Fruit fly (Drosophila melanogaster): ENCODE data around the gene CalpC.

The CalpC gene

DNA sequence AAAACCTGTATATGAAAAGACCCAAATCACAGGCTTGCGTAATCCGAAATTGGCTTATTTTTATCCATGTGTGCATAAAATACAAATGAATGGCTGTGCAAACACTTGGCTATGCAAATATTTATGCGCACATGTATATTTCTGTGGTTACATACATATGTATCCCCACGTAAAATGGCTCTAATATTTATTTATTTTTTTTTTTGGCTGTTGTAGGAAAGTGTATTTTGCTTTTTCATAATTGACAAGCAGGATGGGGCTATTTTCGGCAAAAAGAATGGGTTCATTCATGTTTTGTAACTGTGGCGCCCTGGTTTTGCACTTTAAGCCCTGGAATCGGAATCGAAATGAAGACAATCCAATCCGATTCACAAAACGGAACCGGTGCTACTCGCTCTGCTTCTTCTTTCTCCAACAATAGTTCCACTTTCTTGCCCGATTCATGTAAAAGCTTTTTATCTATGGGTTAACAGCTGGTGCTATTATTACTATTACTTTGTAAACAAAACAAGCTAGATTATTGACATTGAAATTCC, 9.6 kb downstream of the CalpC start (continued):
- TF ChIP-seq CG10366 (GFP tag; IDR thresholded peaks at IDR 0.05): peak; percentile 62
- peak in 1 of 2 experiments; percentile 14 for TF ChIP-seq Eip74EF (GFP tag; optimal IDR thresholded peaks at IDR 0.05)
- TF ChIP-seq sqz (GFP tag; optimal IDR thresholded peaks at IDR 0.05): peak; percentile 25
- TF ChIP-seq sr (GFP tag; IDR thresholded peaks at IDR 0.05): no peak; the same call in 2 of the 3 replicates
- TF ChIP-seq mirr (GFP tag; optimal IDR thresholded peaks at IDR 0.05): no peak
- peak; percentile 84 for TF ChIP-seq lab (GFP tag; optimal IDR thresholded peaks at IDR 0.05)
- TF ChIP-seq CG12942 (GFP tag; optimal IDR thresholded peaks at IDR 0.05): peak; percentile 46
- TF ChIP-seq ems (GFP tag; optimal IDR thresholded peaks at IDR 0.05): peak; percentile 71
- TF ChIP-seq ato (GFP tag; IDR thresholded peaks at IDR 0.05; ENCODE audit: partially characterized antibody): no peak
- TF ChIP-seq Nf-YB (GFP tag; optimal IDR thresholded peaks at IDR 0.05): peak; percentile 59
- peak; percentile 75 for TF ChIP-seq Ptx1 (GFP tag; IDR thresholded peaks at IDR 0.05)
- TF ChIP-seq Ets65A (GFP tag): peak; percentile 93
- no peak for TF ChIP-seq Lhr (GFP tag; optimal IDR thresholded peaks at IDR 0.05)
- TF ChIP-seq CG3281 (GFP tag; optimal IDR thresholded peaks at IDR 0.05): peak; percentile 76
- no peak for TF ChIP-seq hth (optimal IDR thresholded peaks at IDR 0.05)
- TF ChIP-seq fd102C (GFP tag; optimal IDR thresholded peaks at IDR 0.05): no peak
- peak; percentile 77 for TF ChIP-seq gro (GFP tag; optimal IDR thresholded peaks at IDR 0.05)
- TF ChIP-seq CG3995 (GFP tag; optimal IDR thresholded peaks at IDR 0.05): peak; percentile 7
- TF ChIP-seq CG18619 (GFP tag; optimal IDR thresholded peaks at IDR 0.05): peak; percentile 29
- peak; percentile 69 for TF ChIP-seq CG32772 (GFP tag; IDR thresholded peaks at IDR 0.05)
- TF ChIP-seq Elba2 (GFP tag; optimal IDR thresholded peaks at IDR 0.05): no peak
- peak; percentile 76 to 84 for TF ChIP-seq Pdp1 (GFP tag; optimal IDR thresholded peaks at IDR 0.05)
- TF ChIP-seq aop (GFP tag; IDR thresholded peaks at IDR 0.05): 0 out of 2 replicates have a peak, but pooled peaks have one; percentile 21
- peak; percentile 10 for TF ChIP-seq run (tag; optimal IDR thresholded peaks at IDR 0.05)
- TF ChIP-seq NC2α (GFP tag; optimal IDR thresholded peaks at IDR 0.05): no peak
- peak; percentile 86 for TF ChIP-seq pros (GFP tag; optimal IDR thresholded peaks at IDR 0.05)
- peak; percentile 74 for TF ChIP-seq CG2678 (tag; optimal IDR thresholded peaks at IDR 0.05)
- TF ChIP-seq Atf6 (GFP tag; IDR thresholded peaks at IDR 0.05): peak; percentile 84
- TF ChIP-seq CG11696 (GFP tag; IDR thresholded peaks at IDR 0.05): peak; percentile 64; the same call in 1 of the 2 replicates
- peak; percentile 64 for TF ChIP-seq Bteb2 (GFP tag; optimal IDR thresholded peaks at IDR 0.05)
- TF ChIP-seq Hmr (GFP tag; optimal IDR thresholded peaks at IDR 0.05): peak; percentile 85
- peak; percentile 65 for TF ChIP-seq Hmx (GFP tag; optimal IDR thresholded peaks at IDR 0.05)
- TF ChIP-seq CG2712 (tag; optimal IDR thresholded peaks at IDR 0.05): peak; percentile 57
- TF ChIP-seq CG3838 (GFP tag; optimal IDR thresholded peaks at IDR 0.05): peak; percentile 30
- no peak for TF ChIP-seq gfzf (GFP tag; optimal IDR thresholded peaks at IDR 0.05)
- TF ChIP-seq CG4820 (GFP tag; optimal IDR thresholded peaks at IDR 0.05): peak; percentile 56
- TF ChIP-seq Nf-YA (GFP tag; IDR thresholded peaks at IDR 0.05): peak; percentile 54; the same call in 1 of the 2 replicates
- TF ChIP-seq Sry-δ (GFP tag; optimal IDR thresholded peaks at IDR 0.05): peak; percentile 44
- TF ChIP-seq dan (GFP tag; IDR thresholded peaks at IDR 0.05): no peak
- peak; percentile 59 for TF ChIP-seq nmo (GFP tag; optimal IDR thresholded peaks at IDR 0.05)
- peak; percentile 49 for TF ChIP-seq scrt (GFP tag; optimal IDR thresholded peaks at IDR 0.05)
- TF ChIP-seq kni (GFP tag; optimal IDR thresholded peaks at IDR 0.05): peak; percentile 49
- TF ChIP-seq Fer2 (tag; optimal IDR thresholded peaks at IDR 0.05): peak; percentile 59
- peak; percentile 77 for TF ChIP-seq CG17359 (tag; optimal IDR thresholded peaks at IDR 0.05)
- TF ChIP-seq Atf-2 (GFP tag; optimal IDR thresholded peaks at IDR 0.05): peak; percentile 71
- no peak for TF ChIP-seq usp (GFP tag; optimal IDR thresholded peaks at IDR 0.05)
- TF ChIP-seq nerfin-1 (tag; optimal IDR thresholded peaks at IDR 0.05): no peak
- TF ChIP-seq CG6765 (GFP tag; optimal IDR thresholded peaks at IDR 0.05): peak; percentile 74
- peak; percentile 43 for TF ChIP-seq CG10274 (GFP tag; optimal IDR thresholded peaks at IDR 0.05)
- TF ChIP-seq CG17568 (GFP tag; optimal IDR thresholded peaks at IDR 0.05): peak; percentile 62
